Worm (Caenorhabditis elegans) whole organism, late embryonic: ENCODE measurements around the gene klo-1.

Experiments
- T23F11.4 ChIP-seq: fragments of 200-800 bp; sonication (Bioruptor generic); optimal IDR thresholded peaks from 2 replicates; lab custom pipeline; 2018; ENCODE audit warnings: mild to moderate bottlenecking, missing genetic modification characterization, missing compliant biosample characterization
- ceh-22 ChIP-seq: sonication (generic microtip); optimal IDR thresholded peaks from 2 replicates; lab custom pipeline; 2017; ENCODE audit warnings: missing biosample characterization, missing genetic modification characterization
- ceh-45 ChIP-seq: fragments of 200-800 bp; sonication (Bioruptor generic); IDR thresholded peaks from 2 replicates; pipeline ENCODE4 v1.3.6; 2022; ENCODE audit warnings: missing genetic modification reagents, missing genetic modification characterization, missing compliant biosample characterization
- ceh-9 ChIP-seq: sonication (generic microtip); optimal IDR thresholded peaks from 2 replicates; lab custom pipeline; 2016; ENCODE audit warnings: mild to moderate bottlenecking, missing genetic modification characterization, inconsistent platforms, missing compliant biosample characterization
- dve-1 ChIP-seq: sonication (generic microtip); optimal IDR thresholded peaks from 2 replicates; lab custom pipeline; 2017; ENCODE audit warnings: antibody characterized with exemption, mild to moderate bottlenecking, missing genetic modification characterization, missing compliant biosample characterization
- ets-4 ChIP-seq: sonication (generic microtip); optimal IDR thresholded peaks from 2 replicates; lab custom pipeline; 2016; ENCODE audit warnings: missing genetic modification characterization, missing compliant biosample characterization
- fkh-6 ChIP-seq: sonication (generic microtip); optimal IDR thresholded peaks from 2 replicates; lab custom pipeline; 2016; ENCODE audit warnings: missing genetic modification characterization, missing compliant biosample characterization
- hlh-30 ChIP-seq: sonication (generic microtip); optimal IDR thresholded peaks from 2 replicates; lab custom pipeline; 2017; ENCODE audit warnings: antibody characterized with exemption, missing genetic modification characterization, missing compliant biosample characterization; ENCODE audit not compliant: insufficient read depth
- lin-11 ChIP-seq: fragments of 200-800 bp; sonication (Bioruptor generic); optimal IDR thresholded peaks from 2 replicates; lab custom pipeline; 2018; ENCODE audit warnings: mild to moderate bottlenecking, missing genetic modification characterization, missing compliant biosample characterization
- madf-2 ChIP-seq: sonication (generic microtip); optimal IDR thresholded peaks from 2 replicates; lab custom pipeline; 2017; ENCODE audit warnings: missing genetic modification characterization, missing compliant biosample characterization
- odd-2 ChIP-seq: sonication (generic microtip); optimal IDR thresholded peaks from 2 replicates; lab custom pipeline; 2017; ENCODE audit warnings: antibody characterized with exemption, mild to moderate bottlenecking, missing genetic modification characterization, missing compliant biosample characterization
- pha-2 ChIP-seq: sonication (generic microtip); optimal IDR thresholded peaks from 2 replicates; lab custom pipeline; 2017; ENCODE audit warnings: mild to moderate bottlenecking, missing genetic modification characterization, missing compliant biosample characterization
- pha-4 ChIP-seq: fragments of 150-350 bp; optimal IDR thresholded peaks from 2 replicates; lab custom pipeline; 2018; ENCODE audit warnings: missing biosample characterization, missing genetic modification reagents, missing genetic modification characterization
- unc-86 ChIP-seq: sonication (generic microtip); optimal IDR thresholded peaks from 2 replicates; lab custom pipeline; 2016; ENCODE audit warnings: missing genetic modification characterization, missing compliant biosample characterization

DNA sequence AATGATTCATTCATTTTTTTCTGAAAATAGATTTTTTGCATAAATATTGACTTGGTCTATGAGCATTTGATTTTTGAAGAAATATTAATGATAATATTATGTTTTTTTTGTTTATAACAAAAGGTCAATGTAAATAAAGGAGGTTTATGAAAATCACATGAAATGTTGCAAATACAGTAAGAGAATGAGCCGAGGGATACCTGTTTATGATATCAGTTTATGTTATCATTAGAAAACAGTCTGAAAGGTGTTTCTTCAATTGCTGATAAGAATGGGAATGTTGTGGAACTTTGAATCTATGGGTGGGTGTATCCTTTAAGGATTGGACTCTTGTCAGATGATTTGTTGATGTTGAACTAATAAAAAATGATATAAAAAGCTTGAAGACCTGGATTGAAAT, 13.9 kb downstream of the klo-1 start:
- TF ChIP-seq fkh-6 (tag; lab: Kevin White, UChicago), result no peak
- no peak for TF ChIP-seq lin-11
- TF ChIP-seq ceh-45 (GFP tag; lab: Robert Waterston, UW), result no peak
- TF ChIP-seq pha-4 (tag; lab: Kevin White, UChicago), result no peak
- TF ChIP-seq dve-1 (tag; lab: Kevin White, UChicago), result no peak
- no peak for TF ChIP-seq T23F11.4 (GFP tag; lab: Kevin White, UChicago)
- TF ChIP-seq odd-2, result no peak
- TF ChIP-seq ceh-9 (tag; lab: Kevin White, UChicago), result no peak
- no peak for TF ChIP-seq ceh-22 (tag; lab: Kevin White, UChicago)
- no peak for TF ChIP-seq unc-86 (tag; lab: Kevin White, UChicago)
- no peak for TF ChIP-seq ets-4
- TF ChIP-seq hlh-30 (tag; lab: Kevin White, UChicago), result no peak
- no peak for TF ChIP-seq madf-2
- TF ChIP-seq pha-2 (tag; lab: Kevin White, UChicago), result no peak
